Fruit fly (Drosophila melanogaster) whole organism, embryonic: Measurements from ENCODE around the gene cert.

Experiments
- Ada2b ChIP-seq: fragments of 200-800 bp; sonication (Bioruptor generic); IDR thresholded peaks from 2 replicates; pipeline ENCODE4 v1.3.6; 2022; ENCODE audit warnings: missing biosample characterization, missing genetic modification characterization
- CG10543 ChIP-seq: fragments of 200-800 bp; sonication (Bioruptor generic); optimal IDR thresholded peaks from 3 replicates; lab custom pipeline; 2017; ENCODE audit warnings: missing biosample characterization, mild to moderate bottlenecking, missing genetic modification characterization, moderate library complexity
- CG11695 ChIP-seq: fragments of 200-800 bp; sonication (Bioruptor generic); IDR thresholded peaks from 3 replicates; pipeline ENCODE4 v1.3.6; 2022; ENCODE audit warnings: missing biosample characterization, missing genetic modification characterization
- CG12299 ChIP-seq: fragments of 200-800 bp; sonication (Bioruptor generic); optimal IDR thresholded peaks from 2 replicates; lab custom pipeline; 2018; ENCODE audit warnings: missing biosample characterization, mild to moderate bottlenecking, missing genetic modification characterization
- CG12659 ChIP-seq: fragments of 200-800 bp; sonication (Bioruptor generic); optimal IDR thresholded peaks from 3 replicates; lab custom pipeline; 2017; ENCODE audit warnings: mild to moderate bottlenecking, missing biosample characterization, missing genetic modification reagents, missing genetic modification characterization
- CG15073 ChIP-seq: fragments of 200-800 bp; sonication (Bioruptor generic); optimal IDR thresholded peaks from 2 replicates; lab custom pipeline; 2016; ENCODE audit warnings: missing biosample characterization, missing genetic modification characterization
- CG1529 ChIP-seq: fragments of 200-800 bp; sonication (Bioruptor generic); optimal IDR thresholded peaks from 3 replicates; lab custom pipeline; 2018; ENCODE audit warnings: missing biosample characterization, missing genetic modification characterization
- CG1792 ChIP-seq: fragments of 200-800 bp; sonication (Bioruptor generic); optimal IDR thresholded peaks from 2 replicates; lab custom pipeline; 2016; ENCODE audit warnings: missing biosample characterization, missing genetic modification characterization
- CG18476 ChIP-seq: fragments of 200-800 bp; sonication (Bioruptor generic); optimal IDR thresholded peaks from 2 replicates; lab custom pipeline; 2016; ENCODE audit warnings: missing biosample characterization, mild to moderate bottlenecking, missing genetic modification characterization
- CG18764 ChIP-seq: fragments of 200-800 bp; sonication (Bioruptor generic); optimal IDR thresholded peaks from 3 replicates; lab custom pipeline; 2016; ENCODE audit warnings: missing biosample characterization, missing genetic modification characterization
- CG3281 ChIP-seq: fragments of 200-800 bp; sonication (Bioruptor generic); optimal IDR thresholded peaks from 3 replicates; lab custom pipeline; 2017; ENCODE audit warnings: missing biosample characterization, mild to moderate bottlenecking, missing genetic modification characterization
- CG4404 ChIP-seq: fragments of 200-800 bp; sonication (Bioruptor generic); IDR thresholded peaks from 2 replicates; pipeline ENCODE4 v1.3.6; 2022; ENCODE audit warnings: missing biosample characterization, missing genetic modification characterization
- CG4617 ChIP-seq: fragments of 200-800 bp; sonication (Bioruptor generic); optimal IDR thresholded peaks from 3 replicates; lab custom pipeline; 2016; ENCODE audit warnings: missing biosample characterization, missing genetic modification characterization, borderline replicate concordance
- CG7786 ChIP-seq: fragments of 200-800 bp; sonication (Bioruptor generic); optimal IDR thresholded peaks from 2 replicates; lab custom pipeline; 2016; ENCODE audit warnings: missing biosample characterization, missing genetic modification characterization
- CG8281 ChIP-seq: fragments of 200-800 bp; sonication (Bioruptor generic); optimal IDR thresholded peaks from 2 replicates; lab custom pipeline; 2018; ENCODE audit warnings: missing biosample characterization, mild to moderate bottlenecking, missing genetic modification characterization, moderate library complexity
- CG8944 ChIP-seq: fragments of 200-800 bp; sonication (Bioruptor generic); optimal IDR thresholded peaks from 3 replicates; lab custom pipeline; 2016; ENCODE audit warnings: missing biosample characterization, missing genetic modification characterization
- CG9215 ChIP-seq: fragments of 200-800 bp; sonication (Bioruptor generic); IDR thresholded peaks from 2 replicates; pipeline ENCODE4 v1.3.6; 2022; ENCODE audit warnings: missing biosample characterization, missing genetic modification characterization
- Doc2 ChIP-seq: fragments of 200-800 bp; sonication (Bioruptor generic); IDR thresholded peaks from 2 replicates; pipeline ENCODE4 v1.3.6; 2022; ENCODE audit warnings: missing biosample characterization, missing genetic modification characterization
- E2f1 ChIP-seq: fragments of 200-800 bp; sonication (Bioruptor generic); IDR thresholded peaks from 2 replicates; pipeline ENCODE4 v1.3.6; 2022; ENCODE audit warnings: missing biosample characterization, missing genetic modification characterization
- Fer3 ChIP-seq: fragments of 200-800 bp; sonication (Bioruptor generic); optimal IDR thresholded peaks from 2 replicates; lab custom pipeline; 2018; ENCODE audit warnings: missing biosample characterization, mild to moderate bottlenecking, missing genetic modification characterization, moderate library complexity
- HLH54F ChIP-seq: fragments of 200-800 bp; sonication (Bioruptor generic); optimal IDR thresholded peaks from 3 replicates; lab custom pipeline; 2016; ENCODE audit warnings: missing biosample characterization, missing genetic modification characterization
- Hr39 ChIP-seq: fragments of >200 bp; optimal IDR thresholded peaks from 2 replicates; lab custom pipeline; 2017
- Myb ChIP-seq: fragments of 200-800 bp; sonication (Bioruptor generic); optimal IDR thresholded peaks from 2 replicates; lab custom pipeline; 2016; ENCODE audit warnings: missing biosample characterization, missing genetic modification characterization
- Oli ChIP-seq: fragments of 200-800 bp; sonication (Bioruptor generic); optimal IDR thresholded peaks from 2 replicates; lab custom pipeline; 2018; ENCODE audit warnings: missing biosample characterization, mild to moderate bottlenecking, missing genetic modification characterization, moderate library complexity
- Opbp ChIP-seq: fragments of 200-800 bp; sonication (Bioruptor generic); IDR thresholded peaks from 3 replicates; pipeline ENCODE4 v1.3.6; 2022; ENCODE audit warnings: missing biosample characterization, missing genetic modification characterization; ENCODE audit not compliant: partially characterized antibody
- Pdp1 ChIP-seq, 2 experiments: fragments of 200-800 bp; sonication (Bioruptor generic); optimal IDR thresholded peaks; 3 replicates each; lab custom pipeline; 2016; ENCODE audit warnings: missing biosample characterization in 2 of 2, missing genetic modification characterization in 2 of 2, mild to moderate bottlenecking in 1 of 2, moderate library complexity in 1 of 2
- Poxn ChIP-seq: fragments of 200-800 bp; sonication (Bioruptor generic); IDR thresholded peaks from 2 replicates; pipeline ENCODE4 v1.3.6; 2022; ENCODE audit warnings: missing biosample characterization, missing genetic modification characterization
- Sox102F ChIP-seq: fragments of 200-800 bp; sonication (Bioruptor generic); optimal IDR thresholded peaks from 2 replicates; lab custom pipeline; 2018; ENCODE audit warnings: missing biosample characterization, mild to moderate bottlenecking, missing genetic modification characterization, moderate library complexity
- Tbp ChIP-seq: fragments of >200 bp; optimal IDR thresholded peaks from 2 replicates; lab custom pipeline; 2018; ENCODE audit warnings: missing biosample characterization, missing genetic modification characterization
- Usf ChIP-seq: fragments of 200-800 bp; sonication (Bioruptor generic); optimal IDR thresholded peaks from 2 replicates; lab custom pipeline; 2017; ENCODE audit warnings: missing genotype, missing biosample characterization, missing genetic modification characterization
- abd-A ChIP-seq: fragments of 200-800 bp; sonication (Bioruptor generic); optimal IDR thresholded peaks from 3 replicates; lab custom pipeline; 2019; ENCODE audit warnings: missing biosample characterization, mild to moderate bottlenecking, missing genetic modification characterization, moderate library complexity
- aop ChIP-seq: fragments of 200-800 bp; sonication (Bioruptor generic); IDR thresholded peaks from 2 replicates; pipeline ENCODE4 v1.3.6; 2022; ENCODE audit warnings: missing biosample characterization, missing genetic modification characterization
- bsh ChIP-seq, 2 experiments: fragments of 200-800 bp; sonication (Bioruptor generic); optimal IDR thresholded peaks; 2 replicates each; lab custom pipeline; 2017 to 2018; ENCODE audit warnings: mild to moderate bottlenecking in 2 of 2, missing biosample characterization in 2 of 2, missing genetic modification characterization in 2 of 2, moderate library complexity in 1 of 2
- chm ChIP-seq: fragments of 200-800 bp; sonication (Bioruptor generic); IDR thresholded peaks from 2 replicates; pipeline ENCODE4 v1.3.6; 2022; ENCODE audit warnings: missing biosample characterization, missing genetic modification characterization
- crc ChIP-seq: fragments of 200-800 bp; sonication (Bioruptor generic); optimal IDR thresholded peaks from 2 replicates; lab custom pipeline; 2016; ENCODE audit warnings: missing biosample characterization, missing genetic modification characterization
- croc ChIP-seq: fragments of 200-800 bp; sonication (Bioruptor generic); conservative IDR thresholded peaks from 3 replicates; pipeline ENCODE4 v1.3.6; 2022; ENCODE audit warnings: missing biosample characterization, missing genetic modification characterization
- dmrt11E ChIP-seq: fragments of 200-800 bp; sonication (Bioruptor generic); optimal IDR thresholded peaks from 3 replicates; lab custom pipeline; 2018; ENCODE audit warnings: missing biosample characterization, mild to moderate bottlenecking, missing genetic modification characterization, moderate library complexity
- dpn ChIP-seq, 2 experiments: fragments of 200-800 bp; sonication (Bioruptor generic); optimal IDR thresholded peaks; 3 replicates each; lab custom pipeline; 2016; ENCODE audit warnings: missing biosample characterization in 2 of 2, missing genetic modification characterization in 2 of 2
- fd64A ChIP-seq: fragments of 200-800 bp; sonication (Bioruptor generic); optimal IDR thresholded peaks from 3 replicates; lab custom pipeline; 2018; ENCODE audit warnings: missing biosample characterization, mild to moderate bottlenecking, missing genetic modification characterization
- hbn ChIP-seq: fragments of 200-800 bp; sonication (Bioruptor generic); IDR thresholded peaks from 2 replicates; pipeline ENCODE4 v1.3.6; 2022; ENCODE audit warnings: missing biosample characterization, missing genetic modification characterization; ENCODE audit not compliant: partially characterized antibody
- kah ChIP-seq: fragments of 200-800 bp; sonication (Bioruptor generic); optimal IDR thresholded peaks from 2 replicates; lab custom pipeline; 2018; ENCODE audit warnings: missing biosample characterization, mild to moderate bottlenecking, missing genetic modification characterization
- kay ChIP-seq: fragments of 200-800 bp; sonication (Bioruptor generic); optimal IDR thresholded peaks from 2 replicates; lab custom pipeline; 2016; ENCODE audit warnings: missing biosample characterization, missing genetic modification characterization
- lilli ChIP-seq: fragments of 200-800 bp; sonication (Bioruptor generic); optimal IDR thresholded peaks from 3 replicates; lab custom pipeline; 2016; ENCODE audit warnings: missing biosample characterization, missing genetic modification characterization
- nom ChIP-seq: fragments of 200-800 bp; sonication (Bioruptor generic); optimal IDR thresholded peaks from 2 replicates; lab custom pipeline; 2017; ENCODE audit warnings: missing biosample characterization, missing genetic modification characterization, mild to moderate bottlenecking, moderate library complexity, missing genetic modification reagents
- pan ChIP-seq, 4 experiments: fragments of >200 bp in 3 of 4; fragments of 200-800 bp in 1 of 4; sonication (Bioruptor generic) in 1 of 4; optimal IDR thresholded peaks in 3 of 4; IDR thresholded peaks in 1 of 4; 2 replicates each; pipeline versions ENCODE4 v1.3.6 to Lab custom; 2017 to 2022; ENCODE audit warnings: missing biosample characterization in 2 of 4, missing genetic modification characterization in 2 of 4, mixed read lengths in 1 of 4
- sc ChIP-seq, 3 experiments: fragments of >200 bp in 2 of 3; fragments of 200-800 bp in 1 of 3; sonication (Bioruptor generic) in 1 of 3; optimal IDR thresholded peaks; 2 replicates in 2 of 3; 3 replicates in 1 of 3; lab custom pipeline; 2017; ENCODE audit warnings: mild to moderate bottlenecking in 1 of 3, missing biosample characterization in 1 of 3, missing genetic modification characterization in 1 of 3, missing genetic modification reagents in 1 of 3
- sens ChIP-seq: fragments of 200-800 bp; sonication (Bioruptor generic); peaks from one replicate; lab custom pipeline; 2016; ENCODE audit warnings: missing biosample characterization, missing genetic modification characterization
- tgo ChIP-seq: fragments of 200-800 bp; sonication (Bioruptor generic); IDR thresholded peaks from 3 replicates; pipeline ENCODE4 v1.3.6; 2022; ENCODE audit warnings: missing biosample characterization, missing genetic modification characterization
- tll ChIP-seq, 2 experiments: fragments of 200-800 bp in 1 of 2; fragments of >200 bp in 1 of 2; sonication (Bioruptor generic) in 1 of 2; optimal IDR thresholded peaks; 2 replicates each; lab custom pipeline; 2017 to 2019; ENCODE audit warnings: missing biosample characterization in 2 of 2, missing genetic modification characterization in 2 of 2, mild to moderate bottlenecking in 1 of 2, moderate library complexity in 1 of 2
- ttk ChIP-seq: fragments of 200-800 bp; sonication (Bioruptor generic); IDR thresholded peaks from 2 replicates; pipeline ENCODE4 v2.1.2; 2022; ENCODE audit warnings: missing biosample characterization, missing genetic modification characterization
- vvl ChIP-seq: fragments of 200-800 bp; sonication (Bioruptor generic); IDR thresholded peaks from 2 replicates; pipeline ENCODE4 v1.3.6; 2022; ENCODE audit warnings: missing biosample characterization, missing genetic modification characterization

Gene cert

dm6 chr3L:8288396-8288795 is 1.3 kb downstream of the cert start (continued):
- TF ChIP-seq sc (optimal IDR thresholded peaks at IDR 0.05; lab: Kevin White, UChicago) (no peak), sc (GFP tag; optimal IDR thresholded peaks at IDR 0.05; lab: Kevin White, UChicago) (no peak), CG15073 (no peak), CG8281 (tag; lab: Kevin White, UChicago) (no peak), abd-A (tag; lab: Kevin White, UChicago) (no peak), CG18764 (GFP tag; lab: Kevin White, UChicago) (no peak), Myb (GFP tag; lab: Kevin White, UChicago) (no peak), kay (peak; percentile 43), lilli (peak; percentile 6), Oli (tag; lab: Kevin White, UChicago) (peak; percentile 41), CG9215 (GFP tag; lab: Robert Waterston, UW) (no peak), CG12659 (GFP tag; lab: Kevin White, UChicago) (peak; percentile 20), CG8944 (no peak), CG18476 (no peak), tll (GFP tag; optimal IDR thresholded peaks at IDR 0.05; lab: Kevin White, UChicago) (no peak), CG4617 (GFP tag; lab: Kevin White, UChicago) (no peak), tgo (GFP tag; lab: Robert Waterston, UW) (no peak), kah (GFP tag; lab: Kevin White, UChicago) (no peak), croc (no peak), CG1529 (no peak), sens (GFP tag; lab: Kevin White, UChicago) (peak; percentile 62), Poxn (GFP tag; lab: Robert Waterston, UW) (no peak), Ada2b (GFP tag; lab: Robert Waterston, UW) (no peak), Usf (GFP tag; lab: Kevin White, UChicago) (no peak), dmrt11E (no peak), fd64A (GFP tag; lab: Kevin White, UChicago) (no peak), aop (no peak), Tbp (no peak), nom (no peak), ttk (GFP tag; lab: Robert Waterston, UW) (no peak), bsh (GFP tag; optimal IDR thresholded peaks at IDR 0.05; lab: Kevin White, UChicago) (peak in 1 of 2 experiments; percentile 18), CG3281 (peak; percentile 22), CG12299 (tag; lab: Kevin White, UChicago) (no peak), Doc2 (GFP tag; lab: Robert Waterston, UW) (no peak), vvl (GFP tag; lab: Robert Waterston, UW) (no peak), crc (GFP tag; lab: Kevin White, UChicago) (no peak), Opbp (GFP tag; lab: Robert Waterston, UW) (no peak), CG10543 (no peak), CG7786 (GFP tag; lab: Kevin White, UChicago) (no peak), dpn (GFP tag; optimal IDR thresholded peaks at IDR 0.05; lab: Kevin White, UChicago) (peak in 1 of 2 experiments; percentile 11), pan (optimal IDR thresholded peaks at IDR 0.05; lab: Kevin White, UChicago) (no peak), pan (GFP tag; optimal IDR thresholded peaks at IDR 0.05 in 1 of 2, IDR thresholded peaks at IDR 0.05 in 1 of 2) (no peak), HLH54F (GFP tag; lab: Kevin White, UChicago) (no peak), CG11695 (GFP tag; lab: Robert Waterston, UW) (no peak), hbn (GFP tag; lab: Robert Waterston, UW) (no peak), chm (GFP tag; lab: Robert Waterston, UW) (no peak), Sox102F (peak; percentile 52), CG4404 (GFP tag; lab: Robert Waterston, UW) (no peak), Pdp1 (GFP tag; optimal IDR thresholded peaks at IDR 0.05; lab: Kevin White, UChicago) (no peak), Hr39 (lab: Kevin White, UChicago) (no peak), CG1792 (GFP tag; lab: Kevin White, UChicago) (no peak), E2f1 (no peak), Fer3 (tag; lab: Kevin White, UChicago) (no peak)
